Fruit fly (Drosophila melanogaster) whole organism, embryonic: ENCODE measurements around the gene Pxn.

ENCODE experiments used
- Aef1 ChIP-seq: fragments of 200-800 bp; sonication (Bioruptor generic); IDR thresholded peaks from 3 replicates; pipeline ENCODE4 v1.3.6; 2022; ENCODE audit warnings: missing biosample characterization, missing genetic modification characterization
- Atf6 ChIP-seq: fragments of 200-800 bp; sonication (Bioruptor generic); IDR thresholded peaks from 2 replicates; pipeline ENCODE4 v1.3.6; 2022; ENCODE audit warnings: missing biosample characterization, missing genetic modification characterization
- CG10462 ChIP-seq: fragments of 200-800 bp; sonication (Bioruptor generic); optimal IDR thresholded peaks from 2 replicates; lab custom pipeline; 2016; ENCODE audit warnings: missing biosample characterization, missing genetic modification characterization
- CG10959 ChIP-seq: fragments of 200-800 bp; sonication (Bioruptor generic); IDR thresholded peaks from 2 replicates; pipeline ENCODE4 v1.3.6; 2022; ENCODE audit warnings: missing biosample characterization, missing genetic modification characterization
- CG1233 ChIP-seq: fragments of 200-800 bp; sonication (Bioruptor generic); optimal IDR thresholded peaks from 4 replicates; lab custom pipeline; 2018; ENCODE audit warnings: missing biosample characterization, mild to moderate bottlenecking, missing genetic modification characterization
- CG12942 ChIP-seq: fragments of 200-800 bp; sonication (Bioruptor generic); optimal IDR thresholded peaks from 3 replicates; lab custom pipeline; 2016; ENCODE audit warnings: missing biosample characterization, missing genetic modification characterization
- CG13775 ChIP-seq: fragments of 200-800 bp; sonication (Bioruptor generic); optimal IDR thresholded peaks from 3 replicates; lab custom pipeline; 2017; ENCODE audit warnings: missing biosample characterization, mild to moderate bottlenecking, missing genetic modification characterization
- CG14014 ChIP-seq: fragments of 200-800 bp; sonication (Bioruptor generic); IDR thresholded peaks from 2 replicates; pipeline ENCODE4 v1.3.6; 2022; ENCODE audit warnings: missing biosample characterization, missing genetic modification characterization
- CG17359 ChIP-seq: fragments of 200-800 bp; sonication (Bioruptor generic); optimal IDR thresholded peaks from 3 replicates; lab custom pipeline; 2018; ENCODE audit warnings: missing biosample characterization, mild to moderate bottlenecking, missing genetic modification characterization, moderate library complexity
- CG31388 ChIP-seq: fragments of 200-800 bp; sonication (Bioruptor generic); optimal IDR thresholded peaks from 2 replicates; lab custom pipeline; 2016; ENCODE audit warnings: missing biosample characterization, missing genetic modification characterization
- CG3281 ChIP-seq: fragments of 200-800 bp; sonication (Bioruptor generic); optimal IDR thresholded peaks from 3 replicates; lab custom pipeline; 2017; ENCODE audit warnings: missing biosample characterization, mild to moderate bottlenecking, missing genetic modification characterization
- CG33213 ChIP-seq: fragments of 200-800 bp; sonication (Bioruptor generic); optimal IDR thresholded peaks from 3 replicates; lab custom pipeline; 2016; ENCODE audit warnings: missing biosample characterization, missing genetic modification characterization
- CG3726 ChIP-seq: fragments of 200-800 bp; sonication (Bioruptor generic); IDR thresholded peaks from 3 replicates; pipeline ENCODE4, ENCODE4 v1.3.6; 2022; ENCODE audit warnings: missing biosample characterization, missing genetic modification characterization
- CG42726 ChIP-seq: fragments of 200-800 bp; sonication (Bioruptor generic); IDR thresholded peaks from 2 replicates; pipeline ENCODE4 v1.3.6; 2022; ENCODE audit warnings: missing biosample characterization, missing genetic modification characterization; ENCODE audit not compliant: partially characterized antibody
- CG4328 ChIP-seq: fragments of 200-800 bp; sonication (Bioruptor generic); optimal IDR thresholded peaks from 3 replicates; lab custom pipeline; 2017; ENCODE audit warnings: missing biosample characterization, missing genetic modification reagents, missing genetic modification characterization
- CG4707 ChIP-seq: fragments of 200-800 bp; sonication (Bioruptor generic); optimal IDR thresholded peaks from 2 replicates; lab custom pipeline; 2018; ENCODE audit warnings: missing biosample characterization, mild to moderate bottlenecking, missing genetic modification characterization, moderate library complexity
- D19A ChIP-seq: fragments of 200-800 bp; optimal IDR thresholded peaks from 3 replicates; lab custom pipeline; 2019; ENCODE audit warnings: missing biosample characterization, mild to moderate bottlenecking, missing genetic modification characterization, moderate library complexity
- Doc3 ChIP-seq: fragments of 200-800 bp; sonication (Bioruptor generic); IDR thresholded peaks from 3 replicates; pipeline ENCODE4 v1.3.6; 2022; ENCODE audit warnings: missing biosample characterization, missing genetic modification characterization; ENCODE audit not compliant: partially characterized antibody
- HLH3B ChIP-seq: fragments of 200-800 bp; sonication (Bioruptor generic); IDR thresholded peaks from 2 replicates; pipeline ENCODE4 v1.3.6; 2022; ENCODE audit warnings: missing biosample characterization, missing genetic modification characterization
- Mad ChIP-seq: fragments of 200-800 bp; sonication (Bioruptor generic); optimal IDR thresholded peaks from 2 replicates; lab custom pipeline; 2016; ENCODE audit warnings: missing biosample characterization, missing genetic modification characterization
- Med ChIP-seq: fragments of 200-800 bp; sonication (Bioruptor generic); peaks from one replicate; lab custom pipeline; 2016; ENCODE audit warnings: missing biosample characterization, missing genetic modification characterization, mild to moderate bottlenecking, inconsistent platforms, moderate library complexity
- Nf-YB ChIP-seq: fragments of 200-800 bp; sonication (Bioruptor generic); optimal IDR thresholded peaks from 3 replicates; lab custom pipeline; 2019; ENCODE audit warnings: missing biosample characterization, mild to moderate bottlenecking, missing genetic modification characterization, moderate library complexity
- NfI ChIP-seq: fragments of 200-800 bp; sonication (Bioruptor generic); optimal IDR thresholded peaks from 3 replicates; lab custom pipeline; 2018; ENCODE audit warnings: missing biosample characterization, mild to moderate bottlenecking, missing genetic modification characterization, moderate library complexity
- Six4 ChIP-seq: fragments of 200-800 bp; sonication (Bioruptor generic); optimal IDR thresholded peaks from 2 replicates; lab custom pipeline; 2016; ENCODE audit warnings: missing biosample characterization, missing genetic modification characterization
- Sox100B ChIP-seq: fragments of 200-800 bp; sonication (Bioruptor generic); optimal IDR thresholded peaks from 3 replicates; lab custom pipeline; 2018; ENCODE audit warnings: missing biosample characterization, mild to moderate bottlenecking, missing genetic modification characterization
- Ssrp ChIP-seq: fragments of 200-800 bp; sonication (Bioruptor generic); optimal IDR thresholded peaks from 2 replicates; lab custom pipeline; 2018; ENCODE audit warnings: missing biosample characterization, mild to moderate bottlenecking, missing genetic modification characterization, moderate library complexity
- Stat92E ChIP-seq, 3 experiments: fragments of >200 bp in 2 of 3; fragments of 200-800 bp in 1 of 3; sonication (Bioruptor generic) in 1 of 3; optimal IDR thresholded peaks; 2 replicates each; lab custom pipeline; 2017 to 2019; ENCODE audit warnings: missing biosample characterization in 3 of 3, missing genetic modification characterization in 3 of 3, mild to moderate bottlenecking in 1 of 3, moderate library complexity in 1 of 3
- Tbp ChIP-seq: fragments of >200 bp; optimal IDR thresholded peaks from 2 replicates; lab custom pipeline; 2018; ENCODE audit warnings: missing biosample characterization, missing genetic modification characterization
- Trl ChIP-seq, 3 experiments: fragments of >200 bp in 2 of 3; fragments of 200-800 bp in 1 of 3; sonication (Bioruptor generic) in 1 of 3; optimal IDR thresholded peaks; 2 replicates in 1 of 3; 3 replicates in 2 of 3; lab custom pipeline; 2016 to 2017; ENCODE audit warnings: missing biosample characterization in 1 of 3, missing genetic modification characterization in 1 of 3
- Usf ChIP-seq: fragments of 200-800 bp; sonication (Bioruptor generic); optimal IDR thresholded peaks from 2 replicates; lab custom pipeline; 2017; ENCODE audit warnings: missing genotype, missing biosample characterization, missing genetic modification characterization
- bowl ChIP-seq: fragments of 200-800 bp; sonication (Bioruptor generic); IDR thresholded peaks from 2 replicates; pipeline ENCODE4 v1.3.6; 2022; ENCODE audit warnings: missing biosample characterization, missing genetic modification characterization
- crc ChIP-seq: fragments of 200-800 bp; sonication (Bioruptor generic); optimal IDR thresholded peaks from 2 replicates; lab custom pipeline; 2016; ENCODE audit warnings: missing biosample characterization, missing genetic modification characterization
- dpn ChIP-seq, 2 experiments: fragments of 200-800 bp; sonication (Bioruptor generic); optimal IDR thresholded peaks; 3 replicates each; lab custom pipeline; 2016; ENCODE audit warnings: missing biosample characterization in 2 of 2, missing genetic modification characterization in 2 of 2
- eve ChIP-seq, 2 experiments: fragments of >200 bp; optimal IDR thresholded peaks; 2 replicates each; lab custom pipeline; 2017; ENCODE audit warnings: missing biosample characterization in 2 of 2, missing genetic modification characterization in 2 of 2
- gce ChIP-seq: fragments of 200-800 bp; sonication (Bioruptor generic); IDR thresholded peaks from 3 replicates; pipeline ENCODE4 v1.3.6; 2022; ENCODE audit warnings: missing biosample characterization, missing genetic modification characterization
- klu ChIP-seq: fragments of 200-800 bp; sonication (Bioruptor generic); IDR thresholded peaks from 2 replicates; pipeline ENCODE4 v1.3.6; 2022; ENCODE audit warnings: missing biosample characterization, missing genetic modification characterization
- lab ChIP-seq: fragments of 200-800 bp; sonication (Bioruptor generic); optimal IDR thresholded peaks from 3 replicates; lab custom pipeline; 2017; ENCODE audit warnings: missing biosample characterization, missing genetic modification characterization, mild to moderate bottlenecking, moderate library complexity, missing genetic modification reagents
- luna ChIP-seq: fragments of 200-800 bp; sonication (Bioruptor generic); optimal IDR thresholded peaks from 2 replicates; lab custom pipeline; 2016; ENCODE audit warnings: missing biosample characterization, missing genetic modification characterization
- pb ChIP-seq: fragments of 200-800 bp; sonication (Bioruptor generic); optimal IDR thresholded peaks from 3 replicates; lab custom pipeline; 2016; ENCODE audit warnings: missing biosample characterization, missing genetic modification characterization
- phol ChIP-seq: fragments of 200-800 bp; sonication (Bioruptor generic); optimal IDR thresholded peaks from 3 replicates; lab custom pipeline; 2018; ENCODE audit warnings: missing biosample characterization, mild to moderate bottlenecking, missing genetic modification characterization, moderate library complexity
- repo ChIP-seq: fragments of 200-800 bp; sonication (Bioruptor generic); optimal IDR thresholded peaks from 2 replicates; lab custom pipeline; 2016; ENCODE audit warnings: missing biosample characterization, missing genetic modification characterization
- salm ChIP-seq: fragments of 200-800 bp; sonication (Bioruptor generic); optimal IDR thresholded peaks from 2 replicates; lab custom pipeline; 2018; ENCODE audit warnings: missing biosample characterization, mild to moderate bottlenecking, missing genetic modification characterization
- slbo ChIP-seq: fragments of 200-800 bp; sonication (Bioruptor generic); IDR thresholded peaks from 2 replicates; pipeline ENCODE4 v1.3.6; 2022; ENCODE audit warnings: missing biosample characterization, missing genetic modification characterization
- sr ChIP-seq: fragments of 200-800 bp; sonication (Bioruptor generic); IDR thresholded peaks from 3 replicates; pipeline ENCODE4 v1.3.6; 2022; ENCODE audit warnings: missing biosample characterization, missing genetic modification characterization
- tna ChIP-seq: fragments of 200-800 bp; sonication (Bioruptor generic); IDR thresholded peaks from 2 replicates; pipeline ENCODE4 v1.3.6; 2022; ENCODE audit warnings: missing biosample characterization, missing genetic modification characterization; ENCODE audit not compliant: partially characterized antibody
- vvl ChIP-seq: fragments of 200-800 bp; sonication (Bioruptor generic); IDR thresholded peaks from 2 replicates; pipeline ENCODE4 v1.3.6; 2022; ENCODE audit warnings: missing biosample characterization, missing genetic modification characterization
- zf30C ChIP-seq: fragments of 200-800 bp; sonication (Bioruptor generic); optimal IDR thresholded peaks from 3 replicates; lab custom pipeline; 2018; ENCODE audit warnings: missing biosample characterization, mild to moderate bottlenecking, missing genetic modification characterization
- zfh1 ChIP-seq: fragments of 200-800 bp; sonication (Bioruptor generic); IDR thresholded peaks from 3 replicates; pipeline ENCODE4 v1.3.6; 2022; ENCODE audit warnings: missing biosample characterization, missing genetic modification characterization

Pxn gene

dm6 chr3L:2582753-2583536 lies 46.9 kb downstream of the Pxn start (continued):
- TF ChIP-seq CG10959 (peak; percentile 44; the same call in 1 of the 2 replicates), tna (GFP tag; lab: Robert Waterston, UW) (no peak), lab (peak; percentile 78), CG12942 (peak; percentile 71), phol (tag; lab: Kevin White, UChicago) (peak; percentile 90), CG13775 (GFP tag; lab: Kevin White, UChicago) (peak; percentile 60), D19A (tag; lab: Kevin White, UChicago) (peak; percentile 87), Trl (optimal IDR thresholded peaks at IDR 0.05; lab: Kevin White, UChicago) (no peak), Trl (GFP tag; optimal IDR thresholded peaks at IDR 0.05; lab: Kevin White, UChicago) (peak; percentile 73), zf30C (peak; percentile 74), CG14014 (GFP tag; lab: Robert Waterston, UW) (peak; percentile 71; the same call in 1 of the 2 replicates), repo (GFP tag; lab: Kevin White, UChicago) (peak; percentile 70), Doc3 (GFP tag; lab: Robert Waterston, UW) (0 out of 3 replicates have a peak, but pooled peaks have one; percentile 24), CG3281 (GFP tag; lab: Kevin White, UChicago) (peak; percentile 37), CG31388 (GFP tag; lab: Kevin White, UChicago) (peak; percentile 7), dpn (GFP tag; optimal IDR thresholded peaks at IDR 0.05; lab: Kevin White, UChicago) (peak; percentile 61 to 79), CG42726 (GFP tag; lab: Robert Waterston, UW) (no peak), CG3726 (GFP tag; lab: Robert Waterston, UW) (peak; percentile 80), NfI (GFP tag; lab: Kevin White, UChicago) (peak; percentile 76), Usf (GFP tag; lab: Kevin White, UChicago) (no peak), slbo (peak; percentile 41; the same call in 1 of the 2 replicates), CG4328 (GFP tag; lab: Kevin White, UChicago) (peak; percentile 24), eve (GFP tag; optimal IDR thresholded peaks at IDR 0.05; lab: Kevin White, UChicago) (peak in 1 of 2 experiments; percentile 95), gce (GFP tag; lab: Robert Waterston, UW) (peak; percentile 76), Nf-YB (peak; percentile 37), Six4 (peak; percentile 58), luna (GFP tag; lab: Kevin White, UChicago) (peak; percentile 16), Mad (GFP tag; lab: Kevin White, UChicago) (peak; percentile 51), Stat92E (GFP tag; optimal IDR thresholded peaks at IDR 0.05; lab: Kevin White, UChicago) (peak in 1 of 3 experiments; percentile 42), CG17359 (tag; lab: Kevin White, UChicago) (peak; percentile 93), klu (GFP tag; lab: Robert Waterston, UW) (no peak; the same call in 1 of the 2 replicates), sr (GFP tag; lab: Robert Waterston, UW) (peak; percentile 75), bowl (GFP tag; lab: Robert Waterston, UW) (no peak), Aef1 (GFP tag; lab: Robert Waterston, UW) (peak; percentile 63; the same call in 2 of the 3 replicates), Tbp (GFP tag; lab: Kevin White, UChicago) (no peak), salm (tag; lab: Kevin White, UChicago) (peak; percentile 71), CG33213 (peak; percentile 82), pb (GFP tag; lab: Kevin White, UChicago) (peak; percentile 64), zfh1 (GFP tag; lab: Robert Waterston, UW) (peak; percentile 93), Sox100B (GFP tag; lab: Kevin White, UChicago) (peak; percentile 83), crc (GFP tag; lab: Kevin White, UChicago) (peak; percentile 52), CG10462 (GFP tag; lab: Kevin White, UChicago) (peak; percentile 72), CG4707 (peak; percentile 75), CG1233 (peak; percentile 75), HLH3B (GFP tag; lab: Robert Waterston, UW) (peak; percentile 86), Ssrp (tag; lab: Kevin White, UChicago) (peak; percentile 85), Atf6 (GFP tag; lab: Robert Waterston, UW) (peak; percentile 30; the same call in 1 of the 2 replicates), Med (peak; percentile 95), vvl (GFP tag; lab: Robert Waterston, UW) (peak; percentile 96)
